Worm (Caenorhabditis elegans): Measurements from ENCODE around the gene M176.16.

Gene M176.16

DNA sequence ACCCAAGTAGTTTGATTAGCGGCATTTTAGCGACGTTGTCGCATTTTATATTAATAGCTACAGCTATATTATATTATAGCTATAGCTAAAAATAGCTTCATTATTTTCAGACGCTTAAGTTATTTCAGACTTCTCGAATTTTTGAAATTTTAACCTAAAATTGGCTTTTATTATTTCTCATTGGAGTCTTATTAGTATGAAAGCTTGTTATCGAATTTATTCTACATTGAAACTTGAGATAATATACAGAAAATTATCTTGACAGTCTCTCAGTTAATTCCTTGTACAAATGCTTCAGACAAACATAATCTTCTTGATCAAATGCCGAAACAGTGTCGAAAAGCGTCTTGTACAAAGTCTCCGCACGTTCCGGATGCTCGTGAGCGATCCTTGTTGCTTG lies 38.5 kb upstream of the M176.16 start, which contains the start of gene srh-48:
srh-48 (plus strand) TSS at position 301 of the 400 bp plus-strand sequence.
- TF ChIP-seq sea-1 (GFP tag; conservative IDR thresholded peaks at IDR 0.05) (no peak), flt-1 (GFP tag; IDR thresholded peaks at IDR 0.05) (no peak), B0310.2 (tag; optimal IDR thresholded peaks at IDR 0.05) (no peak), scrt-1 (GFP tag; IDR thresholded peaks at IDR 0.05) (no peak), pes-1 (GFP tag; IDR thresholded peaks at IDR 0.05) (no peak), ama-1 (optimal IDR thresholded peaks at IDR 0.05) (no peak), hmg-4 (GFP tag; optimal IDR thresholded peaks at IDR 0.05) (no peak), hnd-1 (tag; optimal IDR thresholded peaks at IDR 0.05) (no peak), F13C5.2 (tag; optimal IDR thresholded peaks at IDR 0.05) (no peak)

ce11 chrII:9385241-9385640 lies 33.1 kb upstream of the M176.16 start, which contains the start of gene C06C3.7:
Gene C06C3.7, plus strand, starts transcription at chrII:9385541.
- TF ChIP-seq hmg-4 (GFP tag; optimal IDR thresholded peaks at IDR 0.05) (no peak), scrt-1 (GFP tag; IDR thresholded peaks at IDR 0.05) (no peak), ama-1 (optimal IDR thresholded peaks at IDR 0.05) (no peak), hnd-1 (tag; optimal IDR thresholded peaks at IDR 0.05) (no peak), ceh-36 (tag; optimal IDR thresholded peaks at IDR 0.05) (no peak), B0310.2 (tag; optimal IDR thresholded peaks at IDR 0.05) (no peak), aly-1 (tag; optimal IDR thresholded peaks at IDR 0.05) (no peak), tra-4 (tag; optimal IDR thresholded peaks at IDR 0.05) (no peak), ets-7 (tag; optimal IDR thresholded peaks at IDR 0.05) (no peak), tbx-11 (GFP tag; IDR thresholded peaks at IDR 0.05) (no peak)

ce11 chrII:9392724-9393123 lies 25.6 kb upstream of the M176.16 start, which contains the start of gene lido-17:
Gene lido-17, minus strand, starts transcription at chrII:9392824.
- TF ChIP-seq sea-1 (GFP tag; conservative IDR thresholded peaks at IDR 0.05) (no peak), scrt-1 (GFP tag; IDR thresholded peaks at IDR 0.05) (no peak), tbx-11 (GFP tag; IDR thresholded peaks at IDR 0.05) (no peak), ceh-13 (GFP tag; optimal IDR thresholded peaks at IDR 0.05) (no peak), pes-1 (GFP tag; IDR thresholded peaks at IDR 0.05) (no peak), B0310.2 (tag; optimal IDR thresholded peaks at IDR 0.05) (no peak), F13C5.2 (tag; optimal IDR thresholded peaks at IDR 0.05) (no peak), ets-7 (tag; optimal IDR thresholded peaks at IDR 0.05) (no peak), hnd-1 (tag; optimal IDR thresholded peaks at IDR 0.05) (no peak), flt-1 (GFP tag; IDR thresholded peaks at IDR 0.05) (no peak), ama-1 (optimal IDR thresholded peaks at IDR 0.05) (no peak), ceh-36 (tag; optimal IDR thresholded peaks at IDR 0.05) (no peak), hmbx-1 (tag; optimal IDR thresholded peaks at IDR 0.05) (no peak), hmg-4 (GFP tag; optimal IDR thresholded peaks at IDR 0.05) (no peak), aly-1 (tag; optimal IDR thresholded peaks at IDR 0.05) (no peak), tbx-37 (GFP tag; conservative IDR thresholded peaks at IDR 0.05) (no peak), tra-4 (tag; optimal IDR thresholded peaks at IDR 0.05) (no peak)

DNA sequence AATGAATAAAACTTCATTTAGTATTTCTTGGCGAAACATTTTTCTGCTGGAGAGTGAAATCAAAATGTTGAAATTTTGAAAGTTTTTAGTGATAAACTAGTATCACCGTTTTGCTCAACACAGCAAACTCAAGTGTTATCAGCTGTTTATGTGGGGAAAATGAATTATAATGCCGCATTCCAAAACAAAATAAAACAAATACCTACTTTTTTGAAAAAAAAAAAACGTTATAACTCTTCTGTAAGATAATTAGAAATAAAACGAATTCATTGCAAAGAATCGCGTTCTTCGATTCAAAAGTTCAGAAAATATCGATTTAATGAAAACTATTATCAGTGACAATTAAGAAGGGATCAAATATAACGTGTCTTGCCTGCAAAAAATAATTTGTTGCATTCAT lies 20.8 kb upstream of the M176.16 start, which contains the start of gene Y51B9A.9:
Y51B9A.9 (minus strand) TSS at position 101 of the 400 bp plus-strand sequence.
- TF ChIP-seq F13C5.2 (tag; optimal IDR thresholded peaks at IDR 0.05) (no peak), hnd-1 (tag; optimal IDR thresholded peaks at IDR 0.05) (no peak), sea-1 (GFP tag; conservative IDR thresholded peaks at IDR 0.05) (no peak), hmg-4 (GFP tag; optimal IDR thresholded peaks at IDR 0.05) (no peak), pes-1 (GFP tag; IDR thresholded peaks at IDR 0.05) (no peak), ceh-13 (GFP tag; optimal IDR thresholded peaks at IDR 0.05) (no peak), ceh-36 (tag; optimal IDR thresholded peaks at IDR 0.05) (no peak), hmbx-1 (tag; optimal IDR thresholded peaks at IDR 0.05) (no peak), tbx-11 (GFP tag; IDR thresholded peaks at IDR 0.05) (no peak), tra-4 (tag; optimal IDR thresholded peaks at IDR 0.05) (no peak), ama-1 (optimal IDR thresholded peaks at IDR 0.05) (no peak), B0310.2 (tag; optimal IDR thresholded peaks at IDR 0.05) (no peak), tbx-37 (GFP tag; conservative IDR thresholded peaks at IDR 0.05) (no peak)

ce11 chrII:9398370-9398901 lies 19.9 kb upstream of the M176.16 start, which contains the start of the genes Y51B9A.14 and Y51B9A.8:
Gene Y51B9A.14, minus strand, starts transcription at chrII:9398470.
Gene Y51B9A.8, plus strand, starts transcription at chrII:9398851.
- no peak for TF ChIP-seq hmbx-1 (tag; optimal IDR thresholded peaks at IDR 0.05)
- TF ChIP-seq hnd-1 (tag; optimal IDR thresholded peaks at IDR 0.05) = no peak
- no peak for TF ChIP-seq tra-4 (tag; optimal IDR thresholded peaks at IDR 0.05)
- no peak for TF ChIP-seq ceh-13 (GFP tag; optimal IDR thresholded peaks at IDR 0.05)
- TF ChIP-seq tbx-37 (GFP tag; conservative IDR thresholded peaks at IDR 0.05) = no peak
- TF ChIP-seq ceh-36 (tag; optimal IDR thresholded peaks at IDR 0.05) = no peak
- no peak for TF ChIP-seq flt-1 (GFP tag; IDR thresholded peaks at IDR 0.05)
- TF ChIP-seq ets-7 (tag; optimal IDR thresholded peaks at IDR 0.05) = no peak
- TF ChIP-seq F13C5.2 (tag; optimal IDR thresholded peaks at IDR 0.05) = no peak
- no peak for TF ChIP-seq tbx-11 (GFP tag; IDR thresholded peaks at IDR 0.05)
- TF ChIP-seq aly-1 (tag; optimal IDR thresholded peaks at IDR 0.05) = no peak

DNA sequence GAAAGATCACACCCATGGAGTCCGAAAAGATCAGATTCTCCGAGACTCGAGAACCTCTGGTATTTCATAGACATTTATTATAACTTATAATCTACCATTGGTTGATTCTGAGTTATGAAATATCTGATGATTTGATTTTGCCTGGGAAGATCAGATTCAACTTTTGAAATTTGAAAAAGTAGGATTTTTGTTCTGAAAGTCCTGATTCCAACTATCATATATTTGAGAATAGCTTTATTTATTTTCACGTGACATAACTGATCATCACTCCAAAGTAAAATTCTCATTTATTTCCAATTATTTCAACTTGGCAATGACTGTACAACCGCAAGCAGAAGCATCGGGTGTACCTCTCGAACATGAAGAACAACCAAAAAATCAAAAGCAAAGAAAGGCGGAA lies 18.6 kb upstream of the M176.16 start, which contains the start of gene Y51B9A.7:
Y51B9A.7 (plus strand) TSS at position 301 of the 400 bp plus-strand sequence.
- no peak for TF ChIP-seq scrt-1 (GFP tag; IDR thresholded peaks at IDR 0.05)
- no peak for TF ChIP-seq ets-7 (tag; optimal IDR thresholded peaks at IDR 0.05)
- TF ChIP-seq hnd-1 (tag; optimal IDR thresholded peaks at IDR 0.05) = no peak
- TF ChIP-seq flt-1 (GFP tag; IDR thresholded peaks at IDR 0.05) = no peak
- no peak for TF ChIP-seq tbx-37 (GFP tag; conservative IDR thresholded peaks at IDR 0.05)

DNA sequence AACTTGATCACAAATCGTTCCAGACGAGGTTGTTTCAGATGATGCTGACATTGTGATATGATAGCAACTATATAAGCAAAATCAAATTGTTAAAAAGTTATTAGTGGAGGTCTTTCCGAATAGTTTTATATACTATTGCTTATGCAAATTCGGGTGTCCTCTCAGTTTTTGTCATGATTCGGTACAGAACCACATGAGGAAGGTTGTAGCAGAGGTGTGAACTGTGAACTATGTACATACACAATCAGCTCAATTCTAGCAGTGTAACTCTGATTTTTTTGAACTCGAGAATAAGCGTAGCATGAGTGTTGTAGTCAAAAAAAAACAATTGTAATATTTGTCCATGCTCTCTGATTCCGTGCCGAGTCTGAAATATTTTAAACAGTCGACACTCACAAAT lies 15.2 kb upstream of the M176.16 start, which contains the start of gene Y51B9A.6:
Y51B9A.6 (minus strand) TSS at position 101 of the 400 bp plus-strand sequence.
- no peak for TF ChIP-seq tbx-11 (GFP tag; IDR thresholded peaks at IDR 0.05)
- no peak for TF ChIP-seq hnd-1 (tag; optimal IDR thresholded peaks at IDR 0.05)
- no peak for TF ChIP-seq pes-1 (GFP tag; IDR thresholded peaks at IDR 0.05)
- no peak for TF ChIP-seq hmg-4 (GFP tag; optimal IDR thresholded peaks at IDR 0.05)
- no peak for TF ChIP-seq ama-1 (optimal IDR thresholded peaks at IDR 0.05)
- TF ChIP-seq F13C5.2 (tag; optimal IDR thresholded peaks at IDR 0.05) = no peak
- TF ChIP-seq B0310.2 (tag; optimal IDR thresholded peaks at IDR 0.05) = no peak
- no peak for TF ChIP-seq ets-7 (tag; optimal IDR thresholded peaks at IDR 0.05)
- TF ChIP-seq aly-1 (tag; optimal IDR thresholded peaks at IDR 0.05) = no peak

Measured in whole organism, early embryonic.